Fruit fly (Drosophila melanogaster): ENCODE data around the gene CG14691.

- TF ChIP-seq EcR (GFP tag; optimal IDR thresholded peaks at IDR 0.05), result no peak
- TF ChIP-seq CG12605 (GFP tag; IDR thresholded peaks at IDR 0.05), result no peak
- no peak for TF ChIP-seq CG34367 (tag; optimal IDR thresholded peaks at IDR 0.05)
- TF ChIP-seq Pif1A (GFP tag; optimal IDR thresholded peaks at IDR 0.05), result no peak
- TF ChIP-seq CG13204 (GFP tag; optimal IDR thresholded peaks at IDR 0.05), result no peak
- TF ChIP-seq CG4496 (GFP tag; IDR thresholded peaks at IDR 0.05), result no peak
- TF ChIP-seq CG32121 (GFP tag; IDR thresholded peaks at IDR 0.05), result no peak
- no peak for TF ChIP-seq gl (tag; optimal IDR thresholded peaks at IDR 0.05)
- TF ChIP-seq fd96Ca (GFP tag; IDR thresholded peaks at IDR 0.05), result no peak
Measured at dm6 chr3R:10767526-10767925, 12.1 kb upstream of the CG14691 start, which contains the start of gene TfIIFbeta.
